In the genomic region with DNA sequence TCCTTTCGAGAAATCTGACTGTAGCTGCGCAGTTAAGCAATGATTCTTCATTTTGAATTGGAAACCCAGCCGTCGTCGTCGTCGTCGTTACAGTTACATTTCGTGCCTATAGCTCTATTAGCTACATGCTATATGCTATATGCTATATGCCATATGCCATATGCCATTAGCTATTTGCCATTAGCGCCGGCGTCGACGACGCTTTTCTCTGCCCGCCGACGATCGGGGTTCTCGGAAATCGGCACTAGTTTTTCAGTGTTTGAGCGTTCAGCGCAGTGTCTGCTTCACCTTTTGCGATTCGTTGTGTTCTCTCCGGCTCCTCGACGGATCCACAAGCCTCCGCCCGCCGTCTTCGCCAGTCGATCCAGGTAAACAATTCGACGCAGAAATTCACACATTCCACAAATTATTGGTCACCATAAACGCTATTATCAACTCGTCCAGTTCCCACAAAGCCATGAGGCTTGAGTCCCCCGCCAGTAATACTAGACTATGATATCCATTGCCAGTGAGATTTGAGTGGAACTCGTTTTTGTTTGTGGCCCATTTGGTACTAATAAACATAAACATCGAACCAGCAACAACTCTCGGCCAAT, we compare ENCODE assay signal across 2 fruit fly cellular contexts.
TF ChIP-seq lines count a peak whose summit lies in the region.

No protein-coding gene starts in this region.

- TF ChIP-seq CTCF in whole organism, embryonic (GFP tag; optimal IDR thresholded peaks at IDR 0.05; lab: Kevin White, UChicago), result no peak

TF ChIP-seq in whole organism, adult, 20 proteins besides CTCF, POLR2A, EP300 and RAD21:
- TF ChIP-seq cic (GFP tag; optimal IDR thresholded peaks at IDR 0.05; lab: Kevin White, UChicago), result no peak
- TF ChIP-seq cnc (optimal IDR thresholded peaks at IDR 0.05; lab: Kevin White, UChicago), result no peak
- TF ChIP-seq kay (GFP tag; lab: Kevin White, UChicago; ENCODE audit: borderline replicate concordance), result peak; percentile 55
- no peak for TF ChIP-seq pad (GFP tag; optimal IDR thresholded peaks at IDR 0.05; lab: Kevin White, UChicago)
- TF ChIP-seq CG7101 (tag; optimal IDR thresholded peaks at IDR 0.05; lab: Kevin White, UChicago), result no peak
TF ChIP-seq in whole organism, adult: peak in this region for 1.

TF ChIP-seq in whole organism, embryonic, 481 proteins besides CTCF, POLR2A, EP300 and RAD21 (continues in another document):
- no peak for TF ChIP-seq crc (GFP tag; optimal IDR thresholded peaks at IDR 0.05; lab: Kevin White, UChicago)
- no peak for TF ChIP-seq sim (GFP tag; IDR thresholded peaks at IDR 0.05; lab: Robert Waterston, UW)
- no peak for TF ChIP-seq dmrt11E (tag; optimal IDR thresholded peaks at IDR 0.05; lab: Kevin White, UChicago)
- no peak for TF ChIP-seq CG3726 (GFP tag; IDR thresholded peaks at IDR 0.05; lab: Robert Waterston, UW)
- no peak for TF ChIP-seq CG10274 (GFP tag; optimal IDR thresholded peaks at IDR 0.05; lab: Kevin White, UChicago)
- TF ChIP-seq Adf1 (GFP tag; IDR thresholded peaks at IDR 0.05; lab: Robert Waterston, UW), result peak; percentile 59; the same call in 1 of the 2 replicates
- no peak for TF ChIP-seq pb (GFP tag; optimal IDR thresholded peaks at IDR 0.05; lab: Kevin White, UChicago)
- no peak for TF ChIP-seq vnd (GFP tag; IDR thresholded peaks at IDR 0.05; lab: Robert Waterston, UW; ENCODE audit: partially characterized antibody)
- peak; percentile 18 for TF ChIP-seq sug (tag; optimal IDR thresholded peaks at IDR 0.05; lab: Kevin White, UChicago)
- TF ChIP-seq CG14050 (GFP tag; IDR thresholded peaks at IDR 0.05; lab: Robert Waterston, UW), result no peak
- no peak for TF ChIP-seq Hr78 (GFP tag; optimal IDR thresholded peaks at IDR 0.05; lab: Kevin White, UChicago)
- no peak for TF ChIP-seq yki (optimal IDR thresholded peaks at IDR 0.05; lab: Kevin White, UChicago)
- no peak for TF ChIP-seq hth (optimal IDR thresholded peaks at IDR 0.05; lab: Kevin White, UChicago)
- TF ChIP-seq Neu2 (GFP tag; optimal IDR thresholded peaks at IDR 0.05; lab: Kevin White, UChicago; ENCODE audit: borderline replicate concordance), result no peak
- TF ChIP-seq CG12071 (GFP tag; optimal IDR thresholded peaks at IDR 0.05; lab: Kevin White, UChicago), result no peak
- no peak for TF ChIP-seq CG6175 (GFP tag; IDR thresholded peaks at IDR 0.05; lab: Robert Waterston, UW)
- TF ChIP-seq pho (GFP tag; optimal IDR thresholded peaks at IDR 0.05; lab: Kevin White, UChicago), result no peak
- no peak for TF ChIP-seq BtbVII (GFP tag; optimal IDR thresholded peaks at IDR 0.05; lab: Kevin White, UChicago)
- TF ChIP-seq CG6654 (GFP tag; optimal IDR thresholded peaks at IDR 0.05; lab: Kevin White, UChicago), result no peak
- TF ChIP-seq CG34422 (GFP tag; IDR thresholded peaks at IDR 0.05; lab: Robert Waterston, UW), result no peak
- TF ChIP-seq NfI (GFP tag; optimal IDR thresholded peaks at IDR 0.05; lab: Kevin White, UChicago), result no peak
- TF ChIP-seq slbo (GFP tag; IDR thresholded peaks at IDR 0.05; lab: Robert Waterston, UW), result no peak
- TF ChIP-seq mld (GFP tag; IDR thresholded peaks at IDR 0.05; lab: Robert Waterston, UW; ENCODE audit: partially characterized antibody), result no peak
- TF ChIP-seq tin (GFP tag; optimal IDR thresholded peaks at IDR 0.05; lab: Kevin White, UChicago), result no peak
- TF ChIP-seq CG6272 (GFP tag; IDR thresholded peaks at IDR 0.05; lab: Robert Waterston, UW), result no peak
- no peak for TF ChIP-seq CG10431 (GFP tag; optimal IDR thresholded peaks at IDR 0.05; lab: Kevin White, UChicago)
- no peak for TF ChIP-seq CG11093 (GFP tag; IDR thresholded peaks at IDR 0.05; lab: Robert Waterston, UW)
- no peak for TF ChIP-seq Hey (tag; optimal IDR thresholded peaks at IDR 0.05; lab: Kevin White, UChicago)
- TF ChIP-seq pros (GFP tag; optimal IDR thresholded peaks at IDR 0.05; lab: Kevin White, UChicago), result no peak
- TF ChIP-seq CG15269 (tag; optimal IDR thresholded peaks at IDR 0.05; lab: Kevin White, UChicago), result no peak
- TF ChIP-seq bcd (GFP tag; optimal IDR thresholded peaks at IDR 0.05; lab: Kevin White, UChicago), result no peak
- TF ChIP-seq Fer2 (tag; optimal IDR thresholded peaks at IDR 0.05; lab: Kevin White, UChicago), result no peak
- TF ChIP-seq Atf6 (GFP tag; IDR thresholded peaks at IDR 0.05; lab: Robert Waterston, UW), result 0 out of 2 replicates have a peak, but pooled peaks have one; percentile 12
- no peak for TF ChIP-seq CG11695 (GFP tag; IDR thresholded peaks at IDR 0.05; lab: Robert Waterston, UW)
- TF ChIP-seq CG8290 (GFP tag; optimal IDR thresholded peaks at IDR 0.05; lab: Kevin White, UChicago), result no peak
- TF ChIP-seq CG8290 (tag; optimal IDR thresholded peaks at IDR 0.05; lab: Kevin White, UChicago), result peak in 1 of 2 experiments; percentile 5
- TF ChIP-seq CG11085 (GFP tag; IDR thresholded peaks at IDR 0.05; lab: Robert Waterston, UW), result no peak
- TF ChIP-seq corto (GFP tag; optimal IDR thresholded peaks at IDR 0.05; lab: Kevin White, UChicago), result no peak
- peak; percentile 28 for TF ChIP-seq Med (GFP tag; lab: Kevin White, UChicago)
- TF ChIP-seq CG34224 (GFP tag; IDR thresholded peaks at IDR 0.05; lab: Robert Waterston, UW; ENCODE audit: partially characterized antibody), result peak; percentile 12; the same call in 1 of the 3 replicates
- TF ChIP-seq bowl (GFP tag; IDR thresholded peaks at IDR 0.05; lab: Robert Waterston, UW), result no peak
- no peak for TF ChIP-seq MBD-R2 (GFP tag; IDR thresholded peaks at IDR 0.05; lab: Robert Waterston, UW)
- no peak for TF ChIP-seq Bteb2 (GFP tag; optimal IDR thresholded peaks at IDR 0.05; lab: Kevin White, UChicago)
- no peak for TF ChIP-seq CG6765 (GFP tag; optimal IDR thresholded peaks at IDR 0.05; lab: Kevin White, UChicago)
- TF ChIP-seq CG7928 (GFP tag; optimal IDR thresholded peaks at IDR 0.05; lab: Kevin White, UChicago), result no peak
- peak; percentile 91 for TF ChIP-seq sd (tag; optimal IDR thresholded peaks at IDR 0.05; lab: Kevin White, UChicago)
- 0 out of 2 replicates have a peak, but pooled peaks have one; percentile 36 for TF ChIP-seq CG32532 (GFP tag; IDR thresholded peaks at IDR 0.05; lab: Robert Waterston, UW)
- no peak for TF ChIP-seq cato (GFP tag; optimal IDR thresholded peaks at IDR 0.05; lab: Kevin White, UChicago; ENCODE audit: borderline replicate concordance)
- TF ChIP-seq Blimp-1 (GFP tag; optimal IDR thresholded peaks at IDR 0.05; lab: Kevin White, UChicago), result no peak
- no peak for TF ChIP-seq CG3163 (GFP tag; optimal IDR thresholded peaks at IDR 0.05; lab: Kevin White, UChicago)
- no peak for TF ChIP-seq CG4854 (GFP tag; optimal IDR thresholded peaks at IDR 0.05; lab: Kevin White, UChicago)
- TF ChIP-seq E2f1 (GFP tag; IDR thresholded peaks at IDR 0.05; lab: Robert Waterston, UW), result no peak
- TF ChIP-seq gsb (GFP tag; IDR thresholded peaks at IDR 0.05; lab: Robert Waterston, UW), result no peak
- no peak for TF ChIP-seq pan (optimal IDR thresholded peaks at IDR 0.05; lab: Kevin White, UChicago)
- TF ChIP-seq pan (GFP tag; optimal IDR thresholded peaks at IDR 0.05 in 1 of 2, IDR thresholded peaks at IDR 0.05 in 1 of 2), result no peak
- TF ChIP-seq br (optimal IDR thresholded peaks at IDR 0.05; lab: Kevin White, UChicago), result no peak
- TF ChIP-seq CG10979 (tag; optimal IDR thresholded peaks at IDR 0.05; lab: Kevin White, UChicago), result no peak
- no peak for TF ChIP-seq CG8089 (GFP tag; optimal IDR thresholded peaks at IDR 0.05; lab: Kevin White, UChicago)
- no peak for TF ChIP-seq CG2889 (GFP tag; IDR thresholded peaks at IDR 0.05; lab: Robert Waterston, UW)
- TF ChIP-seq CG31365 (tag; optimal IDR thresholded peaks at IDR 0.05; lab: Kevin White, UChicago), result no peak
- TF ChIP-seq dan (GFP tag; IDR thresholded peaks at IDR 0.05; lab: Robert Waterston, UW), result no peak
- no peak for TF ChIP-seq ap (GFP tag; IDR thresholded peaks at IDR 0.05; lab: Robert Waterston, UW)
- no peak for TF ChIP-seq Mad (GFP tag; optimal IDR thresholded peaks at IDR 0.05; lab: Kevin White, UChicago)
- no peak for TF ChIP-seq klu (GFP tag; IDR thresholded peaks at IDR 0.05; lab: Robert Waterston, UW)
- TF ChIP-seq al (GFP tag; IDR thresholded peaks at IDR 0.05; lab: Robert Waterston, UW), result no peak
- TF ChIP-seq CG7556 (GFP tag; optimal IDR thresholded peaks at IDR 0.05; lab: Kevin White, UChicago), result no peak
- TF ChIP-seq CG13894 (tag; optimal IDR thresholded peaks at IDR 0.05; lab: Kevin White, UChicago), result peak; percentile 93
- no peak for TF ChIP-seq luna (GFP tag; optimal IDR thresholded peaks at IDR 0.05; lab: Kevin White, UChicago)
- no peak for TF ChIP-seq dati (GFP tag; IDR thresholded peaks at IDR 0.05; lab: Robert Waterston, UW)
- no peak for TF ChIP-seq onecut (GFP tag; IDR thresholded peaks at IDR 0.05; lab: Robert Waterston, UW)
- TF ChIP-seq CG4617 (GFP tag; optimal IDR thresholded peaks at IDR 0.05; lab: Kevin White, UChicago; ENCODE audit: borderline replicate concordance), result no peak
- no peak for TF ChIP-seq crp (GFP tag; optimal IDR thresholded peaks at IDR 0.05; lab: Kevin White, UChicago)
- no peak for TF ChIP-seq gce (GFP tag; IDR thresholded peaks at IDR 0.05; lab: Robert Waterston, UW)
- TF ChIP-seq NK7.1 (GFP tag; optimal IDR thresholded peaks at IDR 0.05; lab: Kevin White, UChicago), result no peak
- no peak for TF ChIP-seq CG9817 (tag; optimal IDR thresholded peaks at IDR 0.05; lab: Kevin White, UChicago)
- no peak for TF ChIP-seq sr (GFP tag; IDR thresholded peaks at IDR 0.05; lab: Robert Waterston, UW)
- TF ChIP-seq unc-4 (GFP tag; IDR thresholded peaks at IDR 0.05; lab: Robert Waterston, UW; ENCODE audit: partially characterized antibody), result 0 out of 2 replicates have a peak, but pooled peaks have one; percentile 16
- no peak for TF ChIP-seq Doc2 (GFP tag; IDR thresholded peaks at IDR 0.05; lab: Robert Waterston, UW)
- TF ChIP-seq lab (GFP tag; optimal IDR thresholded peaks at IDR 0.05; lab: Kevin White, UChicago), result no peak
- no peak for TF ChIP-seq chm (GFP tag; IDR thresholded peaks at IDR 0.05; lab: Robert Waterston, UW)
- TF ChIP-seq CG7987 (GFP tag; optimal IDR thresholded peaks at IDR 0.05; lab: Kevin White, UChicago), result no peak
- TF ChIP-seq wek (GFP tag; optimal IDR thresholded peaks at IDR 0.05; lab: Kevin White, UChicago), result no peak

Comparison
In these comparisons a context has a peak if more than half of its experiments do, and no peak if none do; other contexts are left out.
1. Of the 1 proteins assayed by ChIP-seq in both whole organism, embryonic and whole organism, adult: peak only in whole organism, embryonic: none; only in whole organism, adult: kay; in both: none; in neither: 0.